Worm (Caenorhabditis elegans): ENCODE measurements around the gene ilcr-2.

Gene ilcr-2

ce11 chrII:5494405-5494804 lies 19.4 kb downstream of the ilcr-2 start, which contains the start of gene F12A10.6:
TSS of gene F12A10.6 (minus strand) at chrII:5494505.
- TF ChIP-seq mab-5 (tag; optimal IDR thresholded peaks at IDR 0.05) = no peak
- no peak for TF ChIP-seq nhr-10 (tag; optimal IDR thresholded peaks at IDR 0.05)
- no peak for TF ChIP-seq unc-55 (GFP tag; optimal IDR thresholded peaks at IDR 0.05)
- no peak for TF ChIP-seq sma-9 (GFP tag; optimal IDR thresholded peaks at IDR 0.05)
- no peak for TF ChIP-seq sma-9 (tag; optimal IDR thresholded peaks at IDR 0.05)
- no peak for TF ChIP-seq ama-1 (optimal IDR thresholded peaks at IDR 0.05)
- no peak for TF ChIP-seq unc-39 (tag; optimal IDR thresholded peaks at IDR 0.05)
- no peak for TF ChIP-seq ceh-16 (tag; optimal IDR thresholded peaks at IDR 0.05)
- no peak for TF ChIP-seq crh-2 (tag; optimal IDR thresholded peaks at IDR 0.05)
- no peak for TF ChIP-seq ztf-4 (tag; optimal IDR thresholded peaks at IDR 0.05)
- TF ChIP-seq blmp-1 (tag; optimal IDR thresholded peaks at IDR 0.05; ENCODE audit: insufficient read depth) = no peak
- no peak for TF ChIP-seq nhr-25 (tag; optimal IDR thresholded peaks at IDR 0.05)

ce11 chrII:5496375-5496774 lies 21.3 kb downstream of the ilcr-2 start, which contains the start of gene F12A10.1:
TSS of gene F12A10.1 (plus strand) at chrII:5496540.
- no peak for TF ChIP-seq zag-1 (tag; optimal IDR thresholded peaks at IDR 0.05)
- no peak for TF ChIP-seq F13H6.1 (tag; optimal IDR thresholded peaks at IDR 0.05)
- TF ChIP-seq fos-1 (tag; optimal IDR thresholded peaks at IDR 0.05) = peak; percentile 4
- TF ChIP-seq nhr-23 (tag; optimal IDR thresholded peaks at IDR 0.05) = no peak
- TF ChIP-seq sma-3 (GFP tag; optimal IDR thresholded peaks at IDR 0.05) = peak; percentile 1
- TF ChIP-seq dmd-4 (tag; optimal IDR thresholded peaks at IDR 0.05) = no peak
- no peak for TF ChIP-seq ztf-1 (GFP tag; conservative IDR thresholded peaks at IDR 0.05)
- TF ChIP-seq nhr-21 (tag; optimal IDR thresholded peaks at IDR 0.05) = peak; percentile 1
- TF ChIP-seq nhr-12 (tag; optimal IDR thresholded peaks at IDR 0.05) = no peak
- TF ChIP-seq mab-5 (tag; optimal IDR thresholded peaks at IDR 0.05) = no peak
- TF ChIP-seq ZK546.5 (tag; optimal IDR thresholded peaks at IDR 0.05) = no peak

ce11 chrII:5497541-5497940 lies 22.5 kb downstream of the ilcr-2 start:
- TF ChIP-seq nhr-11 (tag; optimal IDR thresholded peaks at IDR 0.05) (no peak), sma-9 (GFP tag; optimal IDR thresholded peaks at IDR 0.05) (no peak), sma-9 (tag; optimal IDR thresholded peaks at IDR 0.05) (no peak), mbf-1 (tag; optimal IDR thresholded peaks at IDR 0.05) (no peak), zag-1 (tag; optimal IDR thresholded peaks at IDR 0.05) (no peak), lin-11 (tag; optimal IDR thresholded peaks at IDR 0.05) (no peak), skn-1 (tag; optimal IDR thresholded peaks at IDR 0.05) (no peak), nhr-237 (tag; optimal IDR thresholded peaks at IDR 0.05) (no peak)

- no peak for TF ChIP-seq fos-1 (tag; optimal IDR thresholded peaks at IDR 0.05)
- TF ChIP-seq lin-11 (tag; optimal IDR thresholded peaks at IDR 0.05) = no peak
- no peak for TF ChIP-seq sem-4 (tag; optimal IDR thresholded peaks at IDR 0.05)
- no peak for TF ChIP-seq elt-3 (tag; optimal IDR thresholded peaks at IDR 0.05)
- TF ChIP-seq unc-39 (tag; optimal IDR thresholded peaks at IDR 0.05) = no peak
- TF ChIP-seq lsy-2 (tag; optimal IDR thresholded peaks at IDR 0.05) = no peak
- TF ChIP-seq nhr-21 (tag; optimal IDR thresholded peaks at IDR 0.05) = no peak
- no peak for TF ChIP-seq unc-55 (GFP tag; optimal IDR thresholded peaks at IDR 0.05)
- TF ChIP-seq nhr-12 (tag; optimal IDR thresholded peaks at IDR 0.05) = no peak
- no peak for TF ChIP-seq sma-9 (GFP tag; optimal IDR thresholded peaks at IDR 0.05)
- TF ChIP-seq sma-9 (tag; optimal IDR thresholded peaks at IDR 0.05) = no peak
- TF ChIP-seq nhr-129 (tag; optimal IDR thresholded peaks at IDR 0.05) = no peak
- TF ChIP-seq elt-1 (tag; optimal IDR thresholded peaks at IDR 0.05) = no peak
- TF ChIP-seq egl-27 (tag; optimal IDR thresholded peaks at IDR 0.05) = no peak
- TF ChIP-seq zag-1 (tag; optimal IDR thresholded peaks at IDR 0.05) = no peak
- no peak for TF ChIP-seq alr-1 (tag; optimal IDR thresholded peaks at IDR 0.05)
- no peak for TF ChIP-seq nhr-6 (tag; optimal IDR thresholded peaks at IDR 0.05)
- no peak for TF ChIP-seq ztf-4 (tag; optimal IDR thresholded peaks at IDR 0.05)
- TF ChIP-seq gmeb-1 (tag; optimal IDR thresholded peaks at IDR 0.05) = no peak
These were observed 23.2 kb downstream of the ilcr-2 start, which contains the start of the genes suex-1 and F12A10.9 for ce11 chrII:5498156-5498739. TSS of gene suex-1 (minus strand) at chrII:5498256. TSS of gene F12A10.9 (plus strand) at chrII:5498689.

ce11 chrII:5500470-5500869 lies 25.4 kb downstream of the ilcr-2 start, which contains the start of gene fzy-1:
TSS of gene fzy-1 (plus strand) at chrII:5500770.
- TF ChIP-seq mab-5 (tag; optimal IDR thresholded peaks at IDR 0.05) = no peak
- no peak for TF ChIP-seq F13H6.1 (tag; optimal IDR thresholded peaks at IDR 0.05)
- no peak for TF ChIP-seq alr-1 (tag; optimal IDR thresholded peaks at IDR 0.05)
- no peak for TF ChIP-seq C34F6.9 (tag; optimal IDR thresholded peaks at IDR 0.05)
- TF ChIP-seq sma-9 (GFP tag; optimal IDR thresholded peaks at IDR 0.05) = no peak
- TF ChIP-seq sma-9 (tag; optimal IDR thresholded peaks at IDR 0.05) = no peak
- TF ChIP-seq ZK546.5 (tag; optimal IDR thresholded peaks at IDR 0.05) = no peak
- no peak for TF ChIP-seq ama-1 (optimal IDR thresholded peaks at IDR 0.05)
- TF ChIP-seq ceh-82 (tag; optimal IDR thresholded peaks at IDR 0.05) = no peak
- no peak for TF ChIP-seq crh-2 (tag; optimal IDR thresholded peaks at IDR 0.05)
- TF ChIP-seq lin-11 (tag; optimal IDR thresholded peaks at IDR 0.05) = no peak
- no peak for TF ChIP-seq lin-39 (tag; optimal IDR thresholded peaks at IDR 0.05)
